Worm (Caenorhabditis elegans) whole organism, midembryonic: ENCODE results near the gene sto-5.

ENCODE experiments used
- T22C8.4 ChIP-seq: fragments of 200-800 bp; sonication (Bioruptor generic); IDR thresholded peaks from 2 replicates; pipeline ENCODE4 v1.3.6; 2022; ENCODE audit warnings: missing genetic modification characterization, missing compliant biosample characterization
- cog-1 ChIP-seq: sonication (generic microtip); optimal IDR thresholded peaks from 2 replicates; lab custom pipeline; 2016; ENCODE audit warnings: missing genetic modification characterization, missing compliant biosample characterization
- flt-1 ChIP-seq: fragments of 200-800 bp; sonication (Bioruptor generic); IDR thresholded peaks from 2 replicates; pipeline ENCODE4 v1.3.6; 2022; ENCODE audit warnings: missing genetic modification characterization, missing compliant biosample characterization
- klf-2 ChIP-seq: fragments of 200-800 bp; sonication (Bioruptor generic); conservative IDR thresholded peaks from 2 replicates; pipeline ENCODE4 v1.3.6; 2022; ENCODE audit warnings: missing genetic modification reagents, missing genetic modification characterization, missing compliant biosample characterization
- med-1 ChIP-seq: sonication (generic microtip); optimal IDR thresholded peaks from 2 replicates; lab custom pipeline; 2017; ENCODE audit warnings: missing genetic modification characterization, mild to moderate bottlenecking, missing compliant biosample characterization, antibody characterized with exemption, missing genetic modification reagents; ENCODE audit not compliant: insufficient read depth
- ref-1 ChIP-seq: fragments of 200-800 bp; sonication (Bioruptor generic); conservative IDR thresholded peaks from 2 replicates; pipeline ENCODE4 v1.3.6; 2022; ENCODE audit warnings: missing genetic modification reagents, missing genetic modification characterization, missing compliant biosample characterization
- tab-1 ChIP-seq: fragments of 200-800 bp; sonication (Bioruptor generic); IDR thresholded peaks from 2 replicates; pipeline ENCODE4 v1.3.6; 2022; ENCODE audit warnings: missing genetic modification characterization, missing compliant biosample characterization
- ztf-23 ChIP-seq: fragments of 200-800 bp; sonication (Bioruptor generic); IDR thresholded peaks from 2 replicates; pipeline ENCODE4 v1.3.6; 2022; ENCODE audit warnings: missing genetic modification reagents, missing genetic modification characterization, missing compliant biosample characterization
- ztf-29 ChIP-seq: fragments of 200-800 bp; sonication (Bioruptor generic); IDR thresholded peaks from 2 replicates; pipeline ENCODE4 v1.3.6; 2022; ENCODE audit warnings: missing genetic modification reagents, missing genetic modification characterization, missing compliant biosample characterization

Gene sto-5

DNA sequence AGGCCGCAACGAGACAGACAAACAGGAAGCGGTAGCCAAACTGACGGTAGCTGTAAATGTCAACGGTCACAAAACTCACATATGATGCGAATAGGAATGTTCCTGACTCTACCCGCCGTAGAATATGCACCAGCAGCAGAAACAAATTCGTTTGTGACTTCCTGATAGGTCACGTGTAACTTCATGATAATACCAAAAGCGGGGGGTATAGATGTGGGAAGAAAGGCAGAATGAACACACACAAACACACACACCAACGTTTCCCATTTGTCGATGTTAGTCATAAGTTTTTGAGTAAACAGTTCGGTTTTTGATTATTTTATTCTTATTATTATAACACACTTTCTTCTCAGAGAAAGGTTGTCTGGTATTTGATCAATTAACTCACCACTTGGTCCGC is 12.1 kb downstream of the sto-5 start:
- TF ChIP-seq ref-1 (GFP tag; lab: Robert Waterston, UW): no peak
- TF ChIP-seq cog-1: no peak
- no peak for TF ChIP-seq klf-2 (GFP tag; lab: Robert Waterston, UW)
- no peak for TF ChIP-seq T22C8.4 (GFP tag; lab: Robert Waterston, UW)
- no peak for TF ChIP-seq ztf-23
- TF ChIP-seq flt-1 (GFP tag; lab: Robert Waterston, UW): no peak
- no peak for TF ChIP-seq med-1 (GFP tag; lab: Kevin White, UChicago)
- TF ChIP-seq tab-1: no peak
- no peak for TF ChIP-seq ztf-29 (GFP tag; lab: Robert Waterston, UW)

- TF ChIP-seq flt-1 (GFP tag; lab: Robert Waterston, UW) (no peak), tab-1 (no peak), cog-1 (no peak), ztf-29 (GFP tag; lab: Robert Waterston, UW) (no peak), ztf-23 (no peak), med-1 (GFP tag; lab: Kevin White, UChicago) (no peak)
Measured at ce11 chrX:16811974-16812373, 13.3 kb downstream of the sto-5 start.

- TF ChIP-seq flt-1 (GFP tag; lab: Robert Waterston, UW) (no peak), ztf-23 (no peak), tab-1 (no peak), cog-1 (no peak), ref-1 (GFP tag; lab: Robert Waterston, UW) (no peak), med-1 (GFP tag; lab: Kevin White, UChicago) (no peak)
Measured at ce11 chrX:16809689-16810088, 15.6 kb downstream of the sto-5 start.

- no peak for TF ChIP-seq med-1 (GFP tag; lab: Kevin White, UChicago)
- TF ChIP-seq klf-2 (GFP tag; lab: Robert Waterston, UW): no peak
- TF ChIP-seq flt-1 (GFP tag; lab: Robert Waterston, UW): no peak
- TF ChIP-seq ztf-29 (GFP tag; lab: Robert Waterston, UW): no peak
- no peak for TF ChIP-seq ztf-23
- TF ChIP-seq cog-1: no peak
- no peak for TF ChIP-seq T22C8.4 (GFP tag; lab: Robert Waterston, UW)
- TF ChIP-seq tab-1: no peak
- TF ChIP-seq ref-1 (GFP tag; lab: Robert Waterston, UW): no peak
Measured at ce11 chrX:16808526-16808925, 16.7 kb downstream of the sto-5 start.

- TF ChIP-seq ztf-29 (GFP tag; lab: Robert Waterston, UW) (no peak), flt-1 (GFP tag; lab: Robert Waterston, UW) (no peak), ref-1 (GFP tag; lab: Robert Waterston, UW) (no peak), tab-1 (no peak), ztf-23 (no peak), T22C8.4 (GFP tag; lab: Robert Waterston, UW) (no peak), cog-1 (no peak), med-1 (GFP tag; lab: Kevin White, UChicago) (no peak), klf-2 (GFP tag; lab: Robert Waterston, UW) (no peak)
Measured at ce11 chrX:16807015-16807414, 18.2 kb downstream of the sto-5 start, which contains the start of gene mec-4. TSS of gene mec-4 (minus strand) at chrX:16807115.

- TF ChIP-seq T22C8.4 (GFP tag; lab: Robert Waterston, UW): no peak
- no peak for TF ChIP-seq klf-2 (GFP tag; lab: Robert Waterston, UW)
- no peak for TF ChIP-seq tab-1
- no peak for TF ChIP-seq flt-1 (GFP tag; lab: Robert Waterston, UW)
- TF ChIP-seq med-1 (GFP tag; lab: Kevin White, UChicago): no peak
- no peak for TF ChIP-seq cog-1
- no peak for TF ChIP-seq ztf-29 (GFP tag; lab: Robert Waterston, UW)
- no peak for TF ChIP-seq ztf-23
- no peak for TF ChIP-seq ref-1 (GFP tag; lab: Robert Waterston, UW)
Measured at ce11 chrX:16803545-16803944, 21.7 kb downstream of the sto-5 start.

DNA sequence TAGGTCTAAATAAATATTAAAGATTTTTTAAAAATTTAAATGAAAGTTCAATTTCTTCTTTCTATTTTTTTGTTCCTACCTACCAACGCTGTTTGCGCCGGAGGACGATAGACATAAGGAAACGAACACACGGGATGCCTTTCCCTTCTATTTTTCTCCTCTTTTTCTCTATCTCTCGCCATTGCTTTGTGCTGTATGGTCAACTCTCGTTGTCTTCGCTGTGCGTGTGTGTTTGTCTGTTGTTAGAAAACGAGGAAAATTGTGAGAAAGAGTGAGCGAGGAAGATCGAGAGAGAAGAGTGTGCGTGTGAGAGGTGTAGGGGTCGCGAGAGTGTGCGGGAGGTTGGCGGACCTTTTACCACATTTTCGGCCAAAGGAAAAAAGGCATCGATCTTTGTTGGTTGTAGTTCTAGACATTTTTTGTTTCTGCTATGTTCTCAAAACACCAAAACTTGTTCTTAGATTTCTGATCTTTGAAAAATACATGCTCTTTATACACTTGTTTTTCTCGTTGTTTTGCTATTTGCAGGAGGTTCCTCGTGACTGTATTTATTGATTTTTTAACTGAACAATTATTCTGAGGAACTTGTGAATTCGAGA is 26.1 kb downstream of the sto-5 start:
- TF ChIP-seq cog-1: no peak
- TF ChIP-seq ref-1 (GFP tag; lab: Robert Waterston, UW): no peak
- no peak for TF ChIP-seq tab-1

DNA sequence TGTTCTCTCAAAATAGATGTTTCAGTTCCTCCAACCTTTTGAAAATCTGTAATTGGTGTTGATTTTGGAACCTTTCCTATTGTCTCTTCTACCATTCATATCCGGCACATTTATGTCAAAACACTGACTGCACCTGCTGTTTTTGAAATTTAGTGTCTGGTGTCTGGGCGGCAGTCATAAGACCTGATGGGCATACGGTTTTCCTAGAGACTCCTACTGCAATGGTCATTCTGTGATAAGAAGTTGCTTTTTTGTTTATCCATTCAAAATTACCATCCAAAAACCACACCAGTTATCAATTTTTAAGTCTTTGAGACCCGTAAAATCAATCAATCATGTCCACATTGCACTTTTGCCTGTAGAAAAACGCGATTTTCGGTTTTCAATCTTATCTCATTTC is 26.6 kb downstream of the sto-5 start:
- TF ChIP-seq tab-1: no peak

DNA sequence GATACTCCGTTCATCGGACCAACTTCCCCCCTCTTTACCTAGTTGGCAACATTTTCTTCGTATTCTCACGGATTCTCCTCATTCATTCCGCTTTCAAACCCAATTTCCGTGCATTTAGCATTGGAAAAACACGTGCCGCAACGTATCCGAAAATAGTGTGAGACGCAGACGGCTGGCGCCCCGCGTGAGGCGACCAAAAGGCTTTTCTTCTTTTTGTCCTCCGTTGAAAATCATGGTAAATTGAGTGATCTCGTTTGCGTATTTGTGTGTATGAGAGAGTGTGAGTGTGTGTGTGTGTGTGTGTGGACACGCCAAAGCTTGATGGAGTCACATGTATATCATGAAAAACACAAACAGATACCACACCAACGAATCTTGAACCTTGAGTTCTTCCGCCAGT is 28.4 kb downstream of the sto-5 start:
- no peak for TF ChIP-seq ref-1 (GFP tag; lab: Robert Waterston, UW)
- TF ChIP-seq ztf-29 (GFP tag; lab: Robert Waterston, UW): no peak
- TF ChIP-seq tab-1: no peak

DNA sequence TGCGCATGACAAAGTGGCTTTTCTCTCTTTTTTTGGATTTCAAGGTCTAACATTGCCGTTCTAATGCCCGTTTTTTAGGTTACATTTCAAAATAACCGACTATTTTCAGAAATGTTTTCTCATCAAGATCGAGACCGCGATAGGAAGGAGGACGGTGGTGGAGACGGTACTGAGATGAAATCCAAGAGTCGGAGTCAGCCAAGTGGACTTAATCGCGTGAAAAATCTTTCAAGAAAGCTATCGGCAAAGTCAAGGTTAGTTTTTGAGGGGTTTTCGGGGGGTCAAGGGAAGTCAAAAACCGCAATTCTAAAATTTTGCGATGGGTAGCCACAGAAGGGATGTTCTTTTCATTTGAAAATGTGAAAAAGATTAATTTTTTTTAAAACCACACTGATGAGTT is 29.3 kb downstream of the sto-5 start, which contains the start of gene aak-2:
aak-2 (plus strand) TSS at position 110 of the 400 bp plus-strand sequence.
- TF ChIP-seq T22C8.4 (GFP tag; lab: Robert Waterston, UW) (no peak), klf-2 (GFP tag; lab: Robert Waterston, UW) (no peak), cog-1 (no peak), med-1 (GFP tag; lab: Kevin White, UChicago) (no peak)

ce11 chrX:16793470-16793869 is 31.8 kb downstream of the sto-5 start:
- TF ChIP-seq klf-2 (GFP tag; lab: Robert Waterston, UW): no peak
- TF ChIP-seq T22C8.4 (GFP tag; lab: Robert Waterston, UW): no peak
- no peak for TF ChIP-seq ref-1 (GFP tag; lab: Robert Waterston, UW)
- no peak for TF ChIP-seq tab-1
- no peak for TF ChIP-seq flt-1 (GFP tag; lab: Robert Waterston, UW)
- TF ChIP-seq ztf-23: no peak
- TF ChIP-seq cog-1: no peak
- TF ChIP-seq med-1 (GFP tag; lab: Kevin White, UChicago): no peak
- no peak for TF ChIP-seq ztf-29 (GFP tag; lab: Robert Waterston, UW)
